Fruit fly (Drosophila melanogaster): ENCODE data around the gene beta4GalNAcTB.

beta4GalNAcTB gene

DNA sequence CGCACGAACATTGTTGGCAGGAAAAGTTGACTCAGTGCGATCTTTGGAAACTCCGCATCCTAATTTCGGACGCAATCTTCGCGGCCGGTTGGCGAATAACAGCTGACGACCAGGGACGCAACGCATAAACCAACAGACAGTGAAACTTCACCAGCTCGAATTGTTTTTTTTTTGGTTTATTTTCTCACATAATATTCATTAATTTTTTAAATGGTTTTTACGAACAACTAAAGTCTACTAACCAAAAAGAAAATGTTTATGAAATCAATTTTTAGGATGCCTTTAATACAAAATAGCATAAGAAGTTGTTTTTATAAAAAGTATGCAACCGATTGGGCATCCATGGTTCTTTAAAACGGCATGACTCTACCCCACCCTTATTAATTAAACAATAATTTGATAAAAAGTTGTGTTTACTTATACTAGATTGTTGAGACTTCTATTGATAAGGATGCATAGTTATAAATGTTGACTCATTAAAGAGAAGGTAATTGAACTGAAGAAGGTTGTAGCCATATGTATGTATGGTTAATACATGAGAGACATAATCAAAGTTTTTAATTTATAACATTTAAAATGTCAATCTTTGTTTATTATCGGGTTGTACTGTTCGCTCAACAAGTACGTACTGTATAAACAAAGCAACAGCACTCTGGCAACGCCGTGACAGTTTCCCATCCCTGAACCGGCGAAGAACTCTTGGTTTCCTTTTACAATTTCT is at the start of gene beta4GalNAcTB, which contains the start of gene Cpsf100:
Gene beta4GalNAcTB (minus strand): TSS at position 100 of the 721 bp plus-strand sequence.
Gene Cpsf100 (plus strand): TSS at position 665 of the 721 bp plus-strand sequence.
- peak; percentile 78 for TF ChIP-seq Eip75B (GFP tag; optimal IDR thresholded peaks at IDR 0.05)
- TF ChIP-seq CG7368 (GFP tag; optimal IDR thresholded peaks at IDR 0.05): no peak
- peak; percentile 77 for TF ChIP-seq fd59A (GFP tag; optimal IDR thresholded peaks at IDR 0.05)
- TF ChIP-seq net (GFP tag; optimal IDR thresholded peaks at IDR 0.05): peak; percentile 82
- TF ChIP-seq esn (GFP tag; optimal IDR thresholded peaks at IDR 0.05): peak; percentile 91
- peak; percentile 7; the same call in 1 of the 2 replicates for TF ChIP-seq CG11294 (GFP tag; IDR thresholded peaks at IDR 0.05)
- peak; percentile 67 for TF ChIP-seq eg (GFP tag; IDR thresholded peaks at IDR 0.05)
- TF ChIP-seq CG6792 (GFP tag; optimal IDR thresholded peaks at IDR 0.05): peak; percentile 69
- TF ChIP-seq CG6854 (GFP tag; optimal IDR thresholded peaks at IDR 0.05): peak; percentile 41
- no peak for TF ChIP-seq vri (GFP tag; optimal IDR thresholded peaks at IDR 0.05)
- TF ChIP-seq Blimp-1 (GFP tag; optimal IDR thresholded peaks at IDR 0.05): peak; percentile 53
- peak; percentile 81 for TF ChIP-seq Sox14 (GFP tag; optimal IDR thresholded peaks at IDR 0.05)
- no peak for TF ChIP-seq Sox102F (GFP tag; optimal IDR thresholded peaks at IDR 0.05)
- TF ChIP-seq dsx (GFP tag; optimal IDR thresholded peaks at IDR 0.05; ENCODE audit: poor library complexity, severe bottlenecking): no peak
- peak; percentile 27; the same call in 1 of the 2 replicates for TF ChIP-seq Gug (GFP tag; IDR thresholded peaks at IDR 0.05)
- TF ChIP-seq Smox (GFP tag; optimal IDR thresholded peaks at IDR 0.05): peak; percentile 36
- TF ChIP-seq lz (GFP tag; optimal IDR thresholded peaks at IDR 0.05): peak; percentile 88
- TF ChIP-seq CG6276 (GFP tag; optimal IDR thresholded peaks at IDR 0.05): no peak
- peak in 1 of 2 experiments; percentile 93 for TF ChIP-seq salr (GFP tag; optimal IDR thresholded peaks at IDR 0.05)
- TF ChIP-seq CG31627 (GFP tag; optimal IDR thresholded peaks at IDR 0.05): peak; percentile 85
- TF ChIP-seq Eip93F (GFP tag; optimal IDR thresholded peaks at IDR 0.05): no peak
- peak; percentile 51 for TF ChIP-seq Lpt (GFP tag; optimal IDR thresholded peaks at IDR 0.05)
- TF ChIP-seq CG8319 (GFP tag; optimal IDR thresholded peaks at IDR 0.05): peak; percentile 64
- TF ChIP-seq spab (GFP tag; optimal IDR thresholded peaks at IDR 0.05): peak; percentile 64
- peak; percentile 80 for TF ChIP-seq CG11762 (GFP tag; optimal IDR thresholded peaks at IDR 0.05; ENCODE audit: insufficient read depth)
- peak; percentile 41 for TF ChIP-seq CG6163 (GFP tag; IDR thresholded peaks at IDR 0.05)
- TF ChIP-seq CG10631 (GFP tag; optimal IDR thresholded peaks at IDR 0.05): peak; percentile 86
- peak; percentile 68 for TF ChIP-seq Hr4 (GFP tag; optimal IDR thresholded peaks at IDR 0.05)
- peak; percentile 70 for TF ChIP-seq CG10669 (GFP tag; optimal IDR thresholded peaks at IDR 0.05)
- peak; percentile 81 for TF ChIP-seq Ets21C (GFP tag; optimal IDR thresholded peaks at IDR 0.05)
- peak; percentile 87 for TF ChIP-seq CG11902 (GFP tag; optimal IDR thresholded peaks at IDR 0.05)
- TF ChIP-seq fd85E (GFP tag; optimal IDR thresholded peaks at IDR 0.05): no peak
- TF ChIP-seq CG8632 (GFP tag; optimal IDR thresholded peaks at IDR 0.05): peak; percentile 79
- TF ChIP-seq dac (GFP tag; optimal IDR thresholded peaks at IDR 0.05): peak; percentile 47
- peak; percentile 73 for TF ChIP-seq CG3032 (tag; optimal IDR thresholded peaks at IDR 0.05)
- peak; percentile 65 for TF ChIP-seq CG8119 (GFP tag; IDR thresholded peaks at IDR 0.05)
- TF ChIP-seq achi (GFP tag; optimal IDR thresholded peaks at IDR 0.05): peak; percentile 74
- TF ChIP-seq Hr38 (GFP tag; optimal IDR thresholded peaks at IDR 0.05): no peak
- TF ChIP-seq Eip78C (GFP tag): peak; percentile 94
- TF ChIP-seq acj6 (GFP tag; optimal IDR thresholded peaks at IDR 0.05): peak; percentile 82
- peak; percentile 90 for TF ChIP-seq Sox15 (GFP tag; optimal IDR thresholded peaks at IDR 0.05)
- TF ChIP-seq svp (GFP tag): peak; percentile 89
- TF ChIP-seq pdm3 (GFP tag; optimal IDR thresholded peaks at IDR 0.05): peak; percentile 86
- peak; percentile 1 for TF ChIP-seq CG1621 (tag; optimal IDR thresholded peaks at IDR 0.05)
- TF ChIP-seq ss (GFP tag; optimal IDR thresholded peaks at IDR 0.05): no peak
- TF ChIP-seq CG6808 (GFP tag; optimal IDR thresholded peaks at IDR 0.05): no peak
- peak; percentile 35; the same call in 1 of the 2 replicates for TF ChIP-seq CG15336 (GFP tag; IDR thresholded peaks at IDR 0.05)
- peak; percentile 68 for TF ChIP-seq Ets96B (tag; optimal IDR thresholded peaks at IDR 0.05)
- TF ChIP-seq CG34406 (GFP tag; optimal IDR thresholded peaks at IDR 0.05): peak; percentile 84
- peak; percentile 78 for TF ChIP-seq CG3919 (GFP tag; optimal IDR thresholded peaks at IDR 0.05)
- TF ChIP-seq topi (GFP tag; optimal IDR thresholded peaks at IDR 0.05): peak; percentile 84

Measured in whole organism, prepupa.